Worm (Caenorhabditis elegans) whole organism, L1 larva: ENCODE data around the gene ttc-39B.

ENCODE experiments used
- C04F5.9 ChIP-seq: sonication (generic microtip); optimal IDR thresholded peaks from 2 replicates; lab custom pipeline; 2016; ENCODE audit warnings: missing genetic modification characterization, missing compliant biosample characterization
- C16A3.4 ChIP-seq: fragments of 150-350 bp; optimal IDR thresholded peaks from 2 replicates; lab custom pipeline; 2014; ENCODE audit warnings: missing biosample characterization, missing genetic modification characterization
- C34B4.2 ChIP-seq: sonication (generic microtip); optimal IDR thresholded peaks from 2 replicates; lab custom pipeline; 2017; ENCODE audit warnings: mild to moderate bottlenecking, missing genetic modification characterization, missing compliant biosample characterization
- alr-1 ChIP-seq: fragments of 200-800 bp; sonication (Bioruptor generic); optimal IDR thresholded peaks from 2 replicates; lab custom pipeline; 2018; ENCODE audit warnings: borderline replicate concordance, mild to moderate bottlenecking, missing genetic modification characterization, missing compliant biosample characterization
- ceh-82 ChIP-seq, 3 experiments: fragments of 150-350 bp in 1 of 3; sonication (generic microtip) in 2 of 3; optimal IDR thresholded peaks; 2 replicates each; lab custom pipeline; 2014 to 2017; ENCODE audit warnings: missing biosample characterization in 3 of 3, missing genetic modification characterization in 3 of 3
- dpl-1 ChIP-seq, 3 experiments: fragments of 150-350 bp in 2 of 3; sonication (generic microtip) in 1 of 3; optimal IDR thresholded peaks; 2 replicates each; lab custom pipeline; 2014 to 2017; ENCODE audit warnings: missing biosample characterization in 3 of 3, missing genetic modification characterization in 3 of 3, missing genetic modification reagents in 3 of 3
- dsc-1 ChIP-seq: sonication (generic microtip); optimal IDR thresholded peaks from 2 replicates; lab custom pipeline; 2016; ENCODE audit warnings: mild to moderate bottlenecking, missing genetic modification characterization, missing compliant biosample characterization
- efl-1 ChIP-seq, 4 experiments: fragments of 150-350 bp; optimal IDR thresholded peaks in 3 of 4; peaks in 1 of 4; 1 replicate in 1 of 4; 2 replicates in 3 of 4; lab custom pipeline; 2014; ENCODE audit warnings: missing biosample characterization in 2 of 4, missing genetic modification characterization in 2 of 4, missing genetic modification reagents in 2 of 4
- efl-3 ChIP-seq: fragments of 200-800 bp; sonication (Bioruptor generic); optimal IDR thresholded peaks from 2 replicates; lab custom pipeline; 2018; ENCODE audit warnings: mild to moderate bottlenecking, missing genetic modification characterization, missing compliant biosample characterization
- egl-27 ChIP-seq, 2 experiments: fragments of 150-350 bp in 1 of 2; sonication (generic microtip); optimal IDR thresholded peaks; 3 replicates each; lab custom pipeline; 2017 to 2018; ENCODE audit warnings: missing biosample characterization in 2 of 2, missing genetic modification characterization in 2 of 2, missing genetic modification reagents in 2 of 2
- elt-3 ChIP-seq, 6 experiments: fragments of 150-350 bp in 1 of 6; sonication (generic microtip); optimal IDR thresholded peaks; 2 replicates each; lab custom pipeline; 2017 to 2018; ENCODE audit warnings: missing biosample characterization in 6 of 6, missing genetic modification characterization in 6 of 6, inconsistent platforms in 1 of 6
- fkh-10 ChIP-seq: sonication (generic microtip); optimal IDR thresholded peaks from 2 replicates; lab custom pipeline; 2017; ENCODE audit warnings: missing biosample characterization, missing genetic modification reagents, missing genetic modification characterization
- fos-1 ChIP-seq: fragments of 150-350 bp; optimal IDR thresholded peaks from 2 replicates; lab custom pipeline; 2014; ENCODE audit warnings: missing biosample characterization, missing genetic modification characterization
- grh-1 ChIP-seq: fragments of 200-800 bp; sonication (Bioruptor generic); IDR thresholded peaks from 2 replicates; pipeline ENCODE4 v1.3.6; 2022; ENCODE audit warnings: missing genetic modification reagents, missing genetic modification characterization, missing compliant biosample characterization
- hlh-17 ChIP-seq: fragments of 200-800 bp; sonication (Bioruptor generic); optimal IDR thresholded peaks from 2 replicates; lab custom pipeline; 2018; ENCODE audit warnings: missing genetic modification characterization, mild to moderate bottlenecking, missing compliant biosample characterization, moderate library complexity, borderline replicate concordance
- jun-1 ChIP-seq: fragments of 150-350 bp; optimal IDR thresholded peaks from 2 replicates; lab custom pipeline; 2014; ENCODE audit warnings: missing biosample characterization, missing genetic modification reagents, missing genetic modification characterization
- lin-13 ChIP-seq: fragments of 150-350 bp; optimal IDR thresholded peaks from 2 replicates; lab custom pipeline; 2014; ENCODE audit warnings: missing biosample characterization, missing genetic modification reagents, missing genetic modification characterization
- lin-14 ChIP-seq: fragments of 200-800 bp; sonication (Bioruptor generic); optimal IDR thresholded peaks from 2 replicates; lab custom pipeline; 2018; ENCODE audit warnings: mild to moderate bottlenecking, missing genetic modification characterization, moderate library complexity, missing compliant biosample characterization
- lsy-2 ChIP-seq, 2 experiments: fragments of 150-350 bp; optimal IDR thresholded peaks; 2 replicates each; lab custom pipeline; 2014; ENCODE audit warnings: missing biosample characterization in 2 of 2, missing genetic modification characterization in 2 of 2
- mdl-1 ChIP-seq, 2 experiments: fragments of 150-350 bp; optimal IDR thresholded peaks; 2 replicates each; lab custom pipeline; 2014 to 2017; ENCODE audit warnings: missing biosample characterization in 2 of 2, missing genetic modification characterization in 2 of 2, inconsistent platforms in 1 of 2
- mep-1 ChIP-seq: fragments of 150-350 bp; optimal IDR thresholded peaks from 2 replicates; lab custom pipeline; 2014; ENCODE audit warnings: missing biosample characterization, missing genetic modification characterization
- nhr-12 ChIP-seq: sonication (generic microtip); optimal IDR thresholded peaks from 2 replicates; lab custom pipeline; 2017; ENCODE audit warnings: missing biosample characterization, missing genetic modification characterization
- nhr-19 ChIP-seq: fragments of 200-800 bp; sonication (Bioruptor generic); conservative IDR thresholded peaks from 2 replicates; pipeline ENCODE4 v1.3.6; 2022; ENCODE audit warnings: missing genetic modification characterization, missing compliant biosample characterization
- nhr-237 ChIP-seq: fragments of 150-350 bp; optimal IDR thresholded peaks from 2 replicates; lab custom pipeline; 2014; ENCODE audit warnings: missing biosample characterization, missing genetic modification characterization
- nhr-47 ChIP-seq: sonication (generic microtip); optimal IDR thresholded peaks from 2 replicates; lab custom pipeline; 2016; ENCODE audit warnings: mild to moderate bottlenecking, missing genetic modification characterization, moderate library complexity, missing compliant biosample characterization
- nhr-76 ChIP-seq: sonication (generic microtip); optimal IDR thresholded peaks from 2 replicates; lab custom pipeline; 2017; ENCODE audit warnings: missing biosample characterization, missing genetic modification characterization
- nhr-84 ChIP-seq: sonication (generic microtip); optimal IDR thresholded peaks from 2 replicates; lab custom pipeline; 2017; ENCODE audit warnings: missing biosample characterization, missing genetic modification characterization
- nhr-85 ChIP-seq: sonication (generic microtip); peaks from one replicate; lab custom pipeline; 2016; ENCODE audit warnings: missing genetic modification characterization, inconsistent platforms, missing compliant biosample characterization
- nhr-90 ChIP-seq: sonication (generic microtip); optimal IDR thresholded peaks from 2 replicates; lab custom pipeline; 2016; ENCODE audit warnings: mild to moderate bottlenecking, missing genetic modification characterization, missing compliant biosample characterization; ENCODE audit not compliant: poor library complexity
- pag-3 ChIP-seq: sonication (generic microtip); optimal IDR thresholded peaks from 2 replicates; lab custom pipeline; 2017; ENCODE audit warnings: missing genetic modification characterization, mild to moderate bottlenecking, missing compliant biosample characterization, antibody characterized with exemption, borderline replicate concordance; ENCODE audit not compliant: insufficient read depth
- pqm-1 ChIP-seq: sonication (generic microtip); optimal IDR thresholded peaks from 3 replicates; lab custom pipeline; 2017; ENCODE audit warnings: missing biosample characterization, missing genetic modification characterization
- rnt-1 ChIP-seq: sonication (generic microtip); optimal IDR thresholded peaks from 2 replicates; lab custom pipeline; 2016; ENCODE audit warnings: mild to moderate bottlenecking, missing genetic modification characterization, moderate library complexity, missing compliant biosample characterization
- sup-37 ChIP-seq: fragments of 200-800 bp; sonication (Bioruptor generic); optimal IDR thresholded peaks from 2 replicates; lab custom pipeline; 2018; ENCODE audit warnings: mild to moderate bottlenecking, missing genetic modification characterization, missing compliant biosample characterization
- swsn-7 ChIP-seq: sonication (generic microtip); optimal IDR thresholded peaks from 2 replicates; lab custom pipeline; 2016; ENCODE audit warnings: missing genetic modification characterization, missing compliant biosample characterization
- unc-130 ChIP-seq: fragments of 150-350 bp; optimal IDR thresholded peaks from 2 replicates; lab custom pipeline; 2017; ENCODE audit warnings: missing biosample characterization, missing genetic modification characterization, inconsistent platforms
- unc-30 ChIP-seq: sonication (generic microtip); optimal IDR thresholded peaks from 2 replicates; lab custom pipeline; 2017; ENCODE audit warnings: missing biosample characterization, missing genetic modification characterization
- unc-62 ChIP-seq: fragments of 150-350 bp; optimal IDR thresholded peaks from 2 replicates; lab custom pipeline; 2014; ENCODE audit warnings: missing biosample characterization, missing genetic modification reagents, missing genetic modification characterization
- xbp-1 ChIP-seq: sonication (generic microtip); optimal IDR thresholded peaks from 2 replicates; lab custom pipeline; 2016; ENCODE audit warnings: missing genetic modification characterization, missing compliant biosample characterization
- ztf-11 ChIP-seq, 2 experiments: sonication (generic microtip); optimal IDR thresholded peaks; 2 replicates each; lab custom pipeline; 2016 to 2017; ENCODE audit warnings: missing genetic modification characterization in 2 of 2, missing biosample characterization in 1 of 2, missing compliant biosample characterization in 1 of 2
- ztf-4 ChIP-seq: fragments of 150-350 bp; optimal IDR thresholded peaks from 2 replicates; lab custom pipeline; 2014; ENCODE audit warnings: missing biosample characterization, missing genetic modification characterization

The ttc-39B gene

ce11 chrII:6355396-6356346 is 21.9 kb upstream of the ttc-39B start, which contains the start of gene C32D5.11 (continued):
- TF ChIP-seq mep-1 (peak; percentile 85), nhr-90 (tag; lab: Kevin White, UChicago) (peak; percentile 47), jun-1 (tag; lab: Kevin White, UChicago) (peak; percentile 48), nhr-12 (tag; lab: Kevin White, UChicago) (no peak), nhr-85 (tag; lab: Kevin White, UChicago) (peak; percentile 82), efl-1 (optimal IDR thresholded peaks at IDR 0.05; lab: Kevin White, UChicago) (peak; percentile 57 to 75), efl-1 (GFP tag; optimal IDR thresholded peaks at IDR 0.05 in 1 of 2; lab: Kevin White, UChicago) (peak; percentile 72 to 97), fkh-10 (GFP tag; lab: Kevin White, UChicago) (no peak), nhr-237 (tag; lab: Kevin White, UChicago) (no peak), C16A3.4 (peak; percentile 90), sup-37 (GFP tag; lab: Kevin White, UChicago) (no peak), nhr-84 (tag; lab: Kevin White, UChicago) (no peak), unc-130 (tag; lab: Kevin White, UChicago) (peak; percentile 49), nhr-76 (tag; lab: Kevin White, UChicago) (no peak), fos-1 (peak; percentile 35), mdl-1 (tag; optimal IDR thresholded peaks at IDR 0.05; lab: Kevin White, UChicago) (peak in 1 of 2 experiments; percentile 61), egl-27 (tag; optimal IDR thresholded peaks at IDR 0.05; lab: Kevin White, UChicago) (no peak), alr-1 (tag; lab: Kevin White, UChicago) (no peak), pqm-1 (no peak), unc-30 (tag; lab: Kevin White, UChicago) (no peak), dsc-1 (tag; lab: Kevin White, UChicago) (peak; percentile 68), pag-3 (tag; lab: Kevin White, UChicago) (peak; percentile 1), elt-3 (tag; optimal IDR thresholded peaks at IDR 0.05; lab: Kevin White, UChicago) (peak in 2 of 6 experiments; percentile 17 to 45), xbp-1 (tag; lab: Kevin White, UChicago) (peak; percentile 79), nhr-47 (tag; lab: Kevin White, UChicago) (peak; percentile 84), ztf-4 (peak; percentile 63), C04F5.9 (tag; lab: Kevin White, UChicago) (peak; percentile 8), ceh-82 (tag; optimal IDR thresholded peaks at IDR 0.05; lab: Kevin White, UChicago) (peak; percentile 51 to 77 (median 70)), C34B4.2 (tag; lab: Kevin White, UChicago) (no peak)

- TF ChIP-seq mep-1 (no peak), unc-62 (GFP tag; lab: Kevin White, UChicago) (no peak), efl-3 (GFP tag; lab: Kevin White, UChicago) (no peak), pag-3 (tag; lab: Kevin White, UChicago) (no peak), dpl-1 (GFP tag; optimal IDR thresholded peaks at IDR 0.05; lab: Kevin White, UChicago) (no peak)
- TF ChIP-seq, all 84 proteins: peak for 0
These were observed 18.1 kb upstream of the ttc-39B start, which contains the start of gene C32D5.10 for ce11 chrII:6351887-6352286. Gene C32D5.10 (minus strand): TSS chrII:6351987.

- no peak for TF ChIP-seq efl-1 (optimal IDR thresholded peaks at IDR 0.05; lab: Kevin White, UChicago)
- peak in 1 of 2 experiments; percentile 91 for TF ChIP-seq efl-1 (GFP tag; optimal IDR thresholded peaks at IDR 0.05 in 1 of 2; lab: Kevin White, UChicago)
- no peak for TF ChIP-seq pqm-1
- TF ChIP-seq fos-1 = no peak
These were observed 16.2 kb upstream of the ttc-39B start for ce11 chrII:6349968-6350367.

- TF ChIP-seq elt-3 (tag; optimal IDR thresholded peaks at IDR 0.05; lab: Kevin White, UChicago) (peak in 5 of 6 experiments; percentile 19 to 93 (median 59)), ztf-11 (tag; optimal IDR thresholded peaks at IDR 0.05; lab: Kevin White, UChicago) (peak in 1 of 2 experiments; percentile 79), nhr-19 (GFP tag; lab: Robert Waterston, UW) (peak; percentile 87), lin-14 (GFP tag; lab: Kevin White, UChicago) (peak; percentile 96), dpl-1 (GFP tag; optimal IDR thresholded peaks at IDR 0.05; lab: Kevin White, UChicago) (peak; percentile 58 to 76 (median 66)), lin-13 (GFP tag; lab: Kevin White, UChicago) (peak; percentile 89), swsn-7 (peak; percentile 94), nhr-47 (tag; lab: Kevin White, UChicago) (peak; percentile 94), grh-1 (GFP tag; lab: Robert Waterston, UW) (peak; percentile 79), mep-1 (peak; percentile 95), nhr-12 (tag; lab: Kevin White, UChicago) (no peak), egl-27 (tag; optimal IDR thresholded peaks at IDR 0.05; lab: Kevin White, UChicago) (peak; percentile 47 to 61), hlh-17 (GFP tag; lab: Kevin White, UChicago) (no peak), nhr-90 (tag; lab: Kevin White, UChicago) (peak; percentile 93), C04F5.9 (tag; lab: Kevin White, UChicago) (peak; percentile 2), pag-3 (tag; lab: Kevin White, UChicago) (no peak), rnt-1 (tag; lab: Kevin White, UChicago) (peak; percentile 90), ceh-82 (tag; optimal IDR thresholded peaks at IDR 0.05; lab: Kevin White, UChicago) (peak; percentile 84 to 92 (median 85)), C16A3.4 (peak; percentile 83), lsy-2 (tag; optimal IDR thresholded peaks at IDR 0.05; lab: Kevin White, UChicago) (peak; percentile 88 to 91)
These were observed 14.6 kb upstream of the ttc-39B start for ce11 chrII:6348360-6348759.
